Fruit fly (Drosophila melanogaster) whole organism, prepupa: ENCODE data around the gene CG12768.

Source experiments
- Blimp-1 ChIP-seq: fragments of 200-800 bp; sonication (Bioruptor generic); optimal IDR thresholded peaks from 3 replicates; lab custom pipeline; 2017; ENCODE audit warnings: missing biosample characterization, missing genetic modification characterization, mild to moderate bottlenecking, moderate library complexity, missing genetic modification reagents
- CG10631 ChIP-seq: fragments of 200-800 bp; sonication (Bioruptor generic); optimal IDR thresholded peaks from 2 replicates; lab custom pipeline; 2016; ENCODE audit warnings: missing biosample characterization, missing genetic modification characterization
- CG10669 ChIP-seq: fragments of 200-800 bp; sonication (Bioruptor generic); optimal IDR thresholded peaks from 3 replicates; lab custom pipeline; 2018; ENCODE audit warnings: missing biosample characterization, mild to moderate bottlenecking, missing genetic modification characterization, moderate library complexity
- CG11294 ChIP-seq: fragments of 200-800 bp; sonication (Bioruptor generic); IDR thresholded peaks from 2 replicates; pipeline ENCODE4 v1.3.6; 2022; ENCODE audit warnings: missing biosample characterization, missing genetic modification characterization
- CG11902 ChIP-seq: fragments of 200-800 bp; sonication (Bioruptor generic); optimal IDR thresholded peaks from 3 replicates; lab custom pipeline; 2016; ENCODE audit warnings: missing biosample characterization, missing genetic modification characterization
- CG15336 ChIP-seq: fragments of 200-800 bp; sonication (Bioruptor generic); IDR thresholded peaks from 2 replicates; pipeline ENCODE4 v1.3.6; 2022; ENCODE audit warnings: missing biosample characterization, missing genetic modification characterization
- CG1621 ChIP-seq: fragments of 200-800 bp; sonication (Bioruptor generic); optimal IDR thresholded peaks from 3 replicates; lab custom pipeline; 2018; ENCODE audit warnings: missing biosample characterization, mild to moderate bottlenecking, missing genetic modification characterization
- CG3032 ChIP-seq: fragments of 200-800 bp; optimal IDR thresholded peaks from 2 replicates; lab custom pipeline; 2019; ENCODE audit warnings: missing biosample characterization, mild to moderate bottlenecking, missing genetic modification characterization, moderate library complexity
- CG31627 ChIP-seq: fragments of 200-800 bp; sonication (Bioruptor generic); optimal IDR thresholded peaks from 3 replicates; lab custom pipeline; 2016; ENCODE audit warnings: missing biosample characterization, missing genetic modification characterization
- CG34406 ChIP-seq: fragments of 200-800 bp; sonication (Bioruptor generic); optimal IDR thresholded peaks from 3 replicates; lab custom pipeline; 2016; ENCODE audit warnings: missing biosample characterization, missing genetic modification characterization
- CG6163 ChIP-seq: fragments of 200-800 bp; sonication (Bioruptor generic); IDR thresholded peaks from 3 replicates; pipeline ENCODE4 v1.3.6; 2022; ENCODE audit warnings: missing biosample characterization, missing genetic modification characterization
- CG6276 ChIP-seq: fragments of 200-800 bp; sonication (Bioruptor generic); optimal IDR thresholded peaks from 2 replicates; lab custom pipeline; 2017; ENCODE audit warnings: missing biosample characterization, mild to moderate bottlenecking, missing genetic modification characterization
- CG6792 ChIP-seq: fragments of 200-800 bp; sonication (Bioruptor generic); optimal IDR thresholded peaks from 3 replicates; lab custom pipeline; 2016; ENCODE audit warnings: missing biosample characterization, missing genetic modification characterization
- CG6808 ChIP-seq: fragments of 200-800 bp; sonication (Bioruptor generic); optimal IDR thresholded peaks from 3 replicates; lab custom pipeline; 2017; ENCODE audit warnings: missing biosample characterization, missing genetic modification characterization, mild to moderate bottlenecking, moderate library complexity, missing genetic modification reagents
- CG6854 ChIP-seq: fragments of 200-800 bp; sonication (Bioruptor generic); optimal IDR thresholded peaks from 2 replicates; lab custom pipeline; 2017; ENCODE audit warnings: missing biosample characterization, mild to moderate bottlenecking, missing genetic modification characterization
- CG8119 ChIP-seq: fragments of 200-800 bp; sonication (Bioruptor generic); IDR thresholded peaks from 3 replicates; pipeline ENCODE4 v1.3.6; 2022; ENCODE audit warnings: missing biosample characterization, missing genetic modification characterization
- CG8319 ChIP-seq: fragments of 200-800 bp; sonication (Bioruptor generic); optimal IDR thresholded peaks from 3 replicates; lab custom pipeline; 2016; ENCODE audit warnings: missing biosample characterization, missing genetic modification characterization
- CG8632 ChIP-seq: fragments of 200-800 bp; sonication (Bioruptor generic); optimal IDR thresholded peaks from 3 replicates; lab custom pipeline; 2016; ENCODE audit warnings: missing biosample characterization, missing genetic modification characterization
- CG9139 ChIP-seq: fragments of 200-800 bp; sonication (Bioruptor generic); optimal IDR thresholded peaks from 3 replicates; lab custom pipeline; 2017; ENCODE audit warnings: missing biosample characterization, mild to moderate bottlenecking, missing genetic modification characterization
- Eip78C ChIP-seq: fragments of 200-800 bp; sonication (Bioruptor generic); peaks from one replicate; lab custom pipeline; 2016; ENCODE audit warnings: missing biosample characterization, missing genetic modification characterization
- Eip93F ChIP-seq: fragments of 200-800 bp; sonication (Bioruptor generic); optimal IDR thresholded peaks from 2 replicates; lab custom pipeline; 2016; ENCODE audit warnings: missing biosample characterization, mild to moderate bottlenecking, missing genetic modification characterization
- Ets21C ChIP-seq: fragments of 200-800 bp; sonication (Bioruptor generic); optimal IDR thresholded peaks from 3 replicates; lab custom pipeline; 2016; ENCODE audit warnings: missing biosample characterization, missing genetic modification characterization
- Ets96B ChIP-seq: fragments of 200-800 bp; optimal IDR thresholded peaks from 2 replicates; lab custom pipeline; 2019; ENCODE audit warnings: missing biosample characterization, mild to moderate bottlenecking, missing genetic modification characterization, moderate library complexity
- Hr38 ChIP-seq: sonication (Bioruptor generic); optimal IDR thresholded peaks from 2 replicates; lab custom pipeline; 2016; ENCODE audit warnings: missing biosample characterization, missing genetic modification characterization
- Hr39 ChIP-seq: fragments of 200-800 bp; sonication (Bioruptor generic); optimal IDR thresholded peaks from 2 replicates; lab custom pipeline; 2016; ENCODE audit warnings: missing biosample characterization, missing genetic modification characterization
- Lpt ChIP-seq: fragments of 200-800 bp; sonication (Bioruptor generic); optimal IDR thresholded peaks from 3 replicates; lab custom pipeline; 2016; ENCODE audit warnings: missing biosample characterization, missing genetic modification characterization
- Met ChIP-seq: fragments of 200-800 bp; sonication (Bioruptor generic); optimal IDR thresholded peaks from 3 replicates; lab custom pipeline; 2016; ENCODE audit warnings: missing biosample characterization, missing genetic modification characterization
- Smox ChIP-seq: fragments of 200-800 bp; sonication (Bioruptor generic); optimal IDR thresholded peaks from 3 replicates; lab custom pipeline; 2016; ENCODE audit warnings: missing biosample characterization, missing genetic modification characterization
- Sox102F ChIP-seq: fragments of 200-800 bp; sonication (Bioruptor generic); optimal IDR thresholded peaks from 2 replicates; lab custom pipeline; 2016; ENCODE audit warnings: missing biosample characterization, mild to moderate bottlenecking, missing genetic modification characterization
- Sox14 ChIP-seq: fragments of 200-800 bp; sonication (Bioruptor generic); optimal IDR thresholded peaks from 3 replicates; lab custom pipeline; 2016; ENCODE audit warnings: missing biosample characterization, missing genetic modification characterization
- Sox15 ChIP-seq: fragments of 200-800 bp; sonication (Bioruptor generic); optimal IDR thresholded peaks from 3 replicates; lab custom pipeline; 2016; ENCODE audit warnings: missing biosample characterization, missing genetic modification characterization
- achi ChIP-seq: fragments of 200-800 bp; sonication (Bioruptor generic); optimal IDR thresholded peaks from 3 replicates; lab custom pipeline; 2016; ENCODE audit warnings: missing biosample characterization, missing genetic modification characterization
- acj6 ChIP-seq: fragments of 200-800 bp; sonication (Bioruptor generic); optimal IDR thresholded peaks from 3 replicates; lab custom pipeline; 2016; ENCODE audit warnings: missing biosample characterization, missing genetic modification characterization
- cyc ChIP-seq: fragments of 200-800 bp; sonication (Bioruptor generic); optimal IDR thresholded peaks from 3 replicates; lab custom pipeline; 2016; ENCODE audit warnings: missing biosample characterization, missing genetic modification characterization
- dac ChIP-seq: fragments of 200-800 bp; sonication (Bioruptor generic); optimal IDR thresholded peaks from 2 replicates; lab custom pipeline; 2017; ENCODE audit warnings: missing biosample characterization, mild to moderate bottlenecking, missing genetic modification characterization
- dsx ChIP-seq: fragments of 200-800 bp; optimal IDR thresholded peaks from 3 replicates; lab custom pipeline; 2019; ENCODE audit warnings: missing biosample characterization, mild to moderate bottlenecking, missing genetic modification characterization, moderate library complexity; ENCODE audit not compliant: poor library complexity, severe bottlenecking
- eg ChIP-seq: fragments of 200-800 bp; sonication (Bioruptor generic); IDR thresholded peaks from 3 replicates; pipeline ENCODE4 v1.3.6; 2022; ENCODE audit warnings: missing biosample characterization, missing genetic modification characterization
- esn ChIP-seq: fragments of 200-800 bp; sonication (Bioruptor generic); optimal IDR thresholded peaks from 2 replicates; lab custom pipeline; 2016; ENCODE audit warnings: missing biosample characterization, mild to moderate bottlenecking, missing genetic modification characterization, moderate library complexity
- fd85E ChIP-seq: fragments of 200-800 bp; sonication (Bioruptor generic); optimal IDR thresholded peaks from 3 replicates; lab custom pipeline; 2016; ENCODE audit warnings: missing biosample characterization, missing genetic modification characterization
- fkh ChIP-seq: fragments of 200-800 bp; sonication (Bioruptor generic); optimal IDR thresholded peaks from 3 replicates; lab custom pipeline; 2017; ENCODE audit warnings: missing biosample characterization, mild to moderate bottlenecking, missing genetic modification characterization, moderate library complexity
- lz ChIP-seq: fragments of 200-800 bp; sonication (Bioruptor generic); optimal IDR thresholded peaks from 3 replicates; lab custom pipeline; 2016; ENCODE audit warnings: missing biosample characterization, missing genetic modification characterization
- pdm3 ChIP-seq: fragments of 200-800 bp; sonication (Bioruptor generic); optimal IDR thresholded peaks from 3 replicates; lab custom pipeline; 2016; ENCODE audit warnings: missing biosample characterization, missing genetic modification characterization
- salr ChIP-seq, 2 experiments: fragments of 200-800 bp; sonication (Bioruptor generic); optimal IDR thresholded peaks; 3 replicates each; lab custom pipeline; 2016 to 2018; ENCODE audit warnings: missing biosample characterization in 2 of 2, missing genetic modification characterization in 2 of 2, mild to moderate bottlenecking in 1 of 2
- spab ChIP-seq: fragments of 200-800 bp; sonication (Bioruptor generic); optimal IDR thresholded peaks from 2 replicates; lab custom pipeline; 2017; ENCODE audit warnings: missing biosample characterization, mild to moderate bottlenecking, missing genetic modification characterization, missing genetic modification reagents
- ss ChIP-seq, 2 experiments: fragments of 200-800 bp; sonication (Bioruptor generic); optimal IDR thresholded peaks; 2 replicates in 1 of 2; 3 replicates in 1 of 2; lab custom pipeline; 2017 to 2018; ENCODE audit warnings: mild to moderate bottlenecking in 2 of 2, missing biosample characterization in 2 of 2, missing genetic modification characterization in 2 of 2, moderate library complexity in 1 of 2
- svp ChIP-seq: fragments of 200-800 bp; sonication (Bioruptor generic); peaks from one replicate; lab custom pipeline; 2016; ENCODE audit warnings: missing biosample characterization, missing genetic modification characterization
- topi ChIP-seq: fragments of 200-800 bp; sonication (Bioruptor generic); optimal IDR thresholded peaks from 3 replicates; lab custom pipeline; 2016; ENCODE audit warnings: missing biosample characterization, missing genetic modification characterization

CG12768 gene

DNA sequence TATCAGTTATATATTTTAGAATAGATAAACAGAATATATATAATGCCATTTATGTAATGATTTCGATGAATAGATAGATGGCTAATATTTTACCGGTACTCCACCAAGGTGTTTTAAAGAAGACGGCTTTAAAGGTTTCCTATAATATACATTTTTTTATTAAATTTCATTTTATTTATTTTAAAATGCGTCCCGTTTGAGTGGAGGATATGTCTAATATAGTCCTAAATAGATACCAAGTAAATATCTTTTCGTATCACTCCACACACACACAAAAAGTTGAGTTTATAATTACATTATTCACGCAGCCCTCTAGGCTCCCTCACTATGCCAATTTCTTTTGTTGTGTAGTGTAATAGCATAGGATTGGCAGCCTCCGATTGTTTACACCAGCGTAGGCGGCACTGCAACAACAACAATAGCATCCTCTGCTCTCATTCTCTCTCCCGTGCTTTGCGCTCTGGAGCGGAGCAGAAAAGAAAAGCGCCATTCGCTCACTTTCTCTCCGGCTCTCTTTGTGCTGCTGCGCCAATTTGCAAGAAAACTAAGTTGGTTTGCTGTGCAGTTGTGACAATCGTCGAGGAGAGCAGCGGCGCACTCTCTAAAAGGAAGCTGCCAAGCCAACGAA is at the start of gene CG12768 (continued):
- peak; percentile 3 for TF ChIP-seq Sox15 (GFP tag; lab: Kevin White, UChicago)
- TF ChIP-seq CG3032, result peak; percentile 65
- TF ChIP-seq topi, result peak; percentile 16
- peak; percentile 58 for TF ChIP-seq CG6808
- peak; percentile 37 for TF ChIP-seq achi (GFP tag; lab: Kevin White, UChicago)
- TF ChIP-seq salr (GFP tag; optimal IDR thresholded peaks at IDR 0.05; lab: Kevin White, UChicago), result peak in 1 of 2 experiments; percentile 48
- peak; percentile 61 for TF ChIP-seq CG10631 (GFP tag; lab: Kevin White, UChicago)
- TF ChIP-seq Ets21C (GFP tag; lab: Kevin White, UChicago), result no peak

DNA sequence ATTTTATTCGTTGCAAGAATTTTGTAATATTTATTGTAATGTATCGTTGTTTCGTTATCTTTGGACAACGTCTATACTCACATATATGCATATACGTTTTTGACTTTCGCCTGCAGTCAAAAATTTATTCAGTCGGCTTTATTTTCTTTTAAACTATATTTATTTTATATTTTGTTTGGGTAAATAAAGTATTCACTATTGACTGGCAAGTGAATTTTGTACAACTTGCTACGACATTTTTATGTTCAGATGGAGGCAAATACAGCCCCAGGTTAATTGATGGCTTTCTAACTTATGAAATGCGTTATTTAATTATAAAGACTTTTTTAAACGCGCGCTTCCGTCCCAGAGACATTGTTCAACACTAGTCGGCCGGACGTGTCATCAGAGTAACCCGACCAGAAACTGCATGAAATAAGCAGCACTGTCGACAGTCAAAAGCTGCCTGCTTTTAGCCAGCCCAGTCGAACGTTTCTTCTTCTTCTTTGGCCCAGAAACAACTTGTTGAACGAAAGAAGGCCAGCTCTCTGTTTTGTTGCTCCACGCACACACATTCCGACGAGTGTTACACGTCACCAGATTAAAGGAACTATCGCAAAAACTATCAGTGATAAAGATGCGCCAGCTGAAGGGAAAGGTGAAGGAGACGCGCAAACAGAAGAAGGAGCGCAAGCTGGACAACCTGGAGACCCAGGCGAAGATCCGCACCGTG is 46.8 kb upstream of the CG12768 start, which contains the start of gene CG33169:
CG33169 (plus strand) TSS at position 498 of the 712 bp plus-strand sequence.
- no peak for TF ChIP-seq Eip93F (GFP tag; lab: Kevin White, UChicago)
- TF ChIP-seq dsx (GFP tag; lab: Kevin White, UChicago), result peak; percentile 61
- peak; percentile 41 for TF ChIP-seq Blimp-1 (GFP tag; lab: Kevin White, UChicago)
- TF ChIP-seq CG6163, result peak; percentile 73
- peak; percentile 84 for TF ChIP-seq cyc (GFP tag; lab: Kevin White, UChicago)
- no peak for TF ChIP-seq fkh (GFP tag; lab: Kevin White, UChicago)
- 0 out of 2 replicates have a peak, but pooled peaks have one; percentile 41 for TF ChIP-seq CG11294
- peak; percentile 74 for TF ChIP-seq esn (GFP tag; lab: Kevin White, UChicago)
- no peak for TF ChIP-seq spab (GFP tag; lab: Kevin White, UChicago)
- TF ChIP-seq Sox15 (GFP tag; lab: Kevin White, UChicago), result peak; percentile 1
- TF ChIP-seq Sox14, result peak; percentile 77
- peak; percentile 21 for TF ChIP-seq Ets96B (tag; lab: Kevin White, UChicago)
- TF ChIP-seq svp (GFP tag; lab: Kevin White, UChicago), result peak; percentile 82
- peak; percentile 26 for TF ChIP-seq CG10669 (GFP tag; lab: Kevin White, UChicago)
- peak in 1 of 2 experiments; percentile 49 for TF ChIP-seq ss (GFP tag; optimal IDR thresholded peaks at IDR 0.05; lab: Kevin White, UChicago)
- TF ChIP-seq CG8319 (GFP tag; lab: Kevin White, UChicago), result peak; percentile 50
- peak; percentile 65 for TF ChIP-seq topi
- no peak for TF ChIP-seq CG6808
- peak; percentile 85 for TF ChIP-seq CG31627 (GFP tag; lab: Kevin White, UChicago)
- peak; percentile 95 for TF ChIP-seq CG1621 (tag; lab: Kevin White, UChicago)
- peak; percentile 70 for TF ChIP-seq Eip78C (GFP tag; lab: Kevin White, UChicago)
- no peak for TF ChIP-seq CG15336
- peak; percentile 96 for TF ChIP-seq achi (GFP tag; lab: Kevin White, UChicago)
- peak; percentile 44 for TF ChIP-seq Sox102F (GFP tag; lab: Kevin White, UChicago)
- TF ChIP-seq Smox, result peak; percentile 36
- peak; percentile 49 for TF ChIP-seq Lpt (GFP tag; lab: Kevin White, UChicago)
- TF ChIP-seq CG10631 (GFP tag; lab: Kevin White, UChicago), result peak; percentile 54
- peak; percentile 70 for TF ChIP-seq lz (GFP tag; lab: Kevin White, UChicago)
- peak; percentile 74 for TF ChIP-seq Hr39 (GFP tag; lab: Kevin White, UChicago)
- no peak for TF ChIP-seq CG8119 (GFP tag; lab: Robert Waterston, UW)
- no peak for TF ChIP-seq CG34406 (GFP tag; lab: Kevin White, UChicago)
- peak; percentile 57 for TF ChIP-seq pdm3 (GFP tag; lab: Kevin White, UChicago)
- TF ChIP-seq acj6, result peak; percentile 38
- TF ChIP-seq CG6792 (GFP tag; lab: Kevin White, UChicago), result peak; percentile 48
- TF ChIP-seq salr (GFP tag; optimal IDR thresholded peaks at IDR 0.05; lab: Kevin White, UChicago), result peak in 1 of 2 experiments; percentile 63
- no peak for TF ChIP-seq CG6276 (GFP tag; lab: Kevin White, UChicago)
- peak; percentile 74 for TF ChIP-seq eg (GFP tag; lab: Robert Waterston, UW)
- no peak for TF ChIP-seq fd85E (GFP tag; lab: Kevin White, UChicago)
- TF ChIP-seq Met (GFP tag; lab: Kevin White, UChicago), result peak; percentile 50
- peak; percentile 67 for TF ChIP-seq CG11902 (GFP tag; lab: Kevin White, UChicago)
- TF ChIP-seq CG6854, result peak; percentile 36
- TF ChIP-seq CG8632, result no peak
- no peak for TF ChIP-seq Hr38
- TF ChIP-seq dac (GFP tag; lab: Kevin White, UChicago), result peak; percentile 18
- TF ChIP-seq CG9139, result no peak
